Worm (Caenorhabditis elegans) whole organism, young adult: ENCODE measurements around the gene W05H9.4.
A peak's percentile ranks its signal among the peaks of the same experiment; 100 is the strongest.

Experiments
- nhr-80 ChIP-seq: sonication (generic microtip); optimal IDR thresholded peaks from 2 replicates; lab custom pipeline; 2016; ENCODE audit warnings: missing genetic modification characterization, missing compliant biosample characterization
- pha-4 ChIP-seq: fragments of 150-350 bp; sonication (generic microtip); optimal IDR thresholded peaks from 2 replicates; lab custom pipeline; 2014; ENCODE audit warnings: missing biosample characterization, missing genetic modification reagents, missing genetic modification characterization

ce11 chrX:6239927-6240639 is 23.4 kb upstream of the W05H9.4 start:
- TF ChIP-seq pha-4 (tag; lab: Kevin White, UChicago): no peak
- TF ChIP-seq nhr-80 (tag; lab: Kevin White, UChicago): peak; percentile 2
